Worm (Caenorhabditis elegans): Measurements from ENCODE around the gene Y43E12A.3.

ce11 chrIV:10951997-10952396, 35.7 kb upstream of the Y43E12A.3 start, which contains the start of gene Y69E1A.3:
- TF ChIP-seq daf-12 (tag; optimal IDR thresholded peaks at IDR 0.05) = no peak
- no peak for TF ChIP-seq T20F7.1 (GFP tag; optimal IDR thresholded peaks at IDR 0.05)
- TF ChIP-seq tag-97 (GFP tag; IDR thresholded peaks at IDR 0.05) = no peak
- TF ChIP-seq F26F4.8 (GFP tag; conservative IDR thresholded peaks at IDR 0.05) = no peak
- TF ChIP-seq egl-27 (tag; optimal IDR thresholded peaks at IDR 0.05) = no peak
- no peak for TF ChIP-seq nhr-11 (tag; optimal IDR thresholded peaks at IDR 0.05)
- no peak for TF ChIP-seq pha-4 (GFP tag; IDR thresholded peaks at IDR 0.05)
- TF ChIP-seq pha-4 (tag; optimal IDR thresholded peaks at IDR 0.05) = no peak
- no peak for TF ChIP-seq nhr-76 (tag; optimal IDR thresholded peaks at IDR 0.05)
- no peak for TF ChIP-seq ces-1 (GFP tag; optimal IDR thresholded peaks at IDR 0.05)
